Worm (Caenorhabditis elegans): Measurements from ENCODE around the gene B0222.1.

DNA sequence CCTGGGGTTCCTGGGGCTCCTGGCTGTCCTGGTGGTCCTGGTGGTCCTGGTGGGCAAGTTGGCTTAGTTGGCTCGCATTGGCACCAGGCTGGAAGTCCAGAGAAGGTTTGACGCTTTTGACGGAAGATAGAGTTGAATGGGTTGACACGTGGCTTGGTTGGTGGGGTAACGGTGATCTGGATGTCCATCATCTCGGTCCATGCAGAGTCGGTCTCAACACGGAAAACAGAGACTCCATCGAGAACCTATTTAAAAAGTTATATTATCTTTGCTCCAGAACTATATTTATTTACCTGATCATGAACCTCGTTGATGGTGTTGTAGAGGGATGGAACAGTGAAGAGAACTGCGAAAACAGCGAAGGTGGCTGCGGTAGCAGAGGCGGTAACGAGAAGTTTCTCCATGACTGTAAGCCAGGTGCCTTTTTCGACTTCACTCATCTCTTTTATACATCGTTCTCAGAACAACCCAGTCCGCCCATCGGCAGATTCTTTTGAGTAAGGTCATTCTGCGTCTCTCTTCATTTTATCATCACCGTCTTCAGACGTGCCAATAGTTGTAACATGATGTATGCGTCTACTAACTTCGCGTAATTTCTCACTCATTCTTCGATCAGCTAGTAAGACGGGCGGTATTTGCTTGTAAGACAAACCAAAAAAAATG is 26.3 kb downstream of the B0222.1 start, which contains the start of gene col-144:
- TF ChIP-seq nhr-237 (tag; optimal IDR thresholded peaks at IDR 0.05) (no peak), rnt-1 (tag; optimal IDR thresholded peaks at IDR 0.05) (no peak)
